Worm (Caenorhabditis elegans) whole organism, L1 larva: ENCODE results near the gene unc-86.

Source experiments
- C16A3.4 ChIP-seq: fragments of 150-350 bp; optimal IDR thresholded peaks from 2 replicates; lab custom pipeline; 2014; ENCODE audit warnings: missing biosample characterization, missing genetic modification characterization
- C34B4.2 ChIP-seq: sonication (generic microtip); optimal IDR thresholded peaks from 2 replicates; lab custom pipeline; 2017; ENCODE audit warnings: mild to moderate bottlenecking, missing genetic modification characterization, missing compliant biosample characterization
- aha-1 ChIP-seq: fragments of 150-350 bp; optimal IDR thresholded peaks from 2 replicates; lab custom pipeline; 2014; ENCODE audit warnings: missing biosample characterization, missing genetic modification characterization
- alr-1 ChIP-seq: fragments of 200-800 bp; sonication (Bioruptor generic); optimal IDR thresholded peaks from 2 replicates; lab custom pipeline; 2018; ENCODE audit warnings: borderline replicate concordance, mild to moderate bottlenecking, missing genetic modification characterization, missing compliant biosample characterization
- aly-2 ChIP-seq: fragments of 150-350 bp; optimal IDR thresholded peaks from 2 replicates; lab custom pipeline; 2014; ENCODE audit warnings: missing biosample characterization, missing genetic modification characterization
- ceh-90 ChIP-seq: sonication (generic microtip); optimal IDR thresholded peaks from 2 replicates; lab custom pipeline; 2016; ENCODE audit warnings: missing genetic modification characterization, missing compliant biosample characterization
- dpl-1 ChIP-seq, 3 experiments: fragments of 150-350 bp in 2 of 3; sonication (generic microtip) in 1 of 3; optimal IDR thresholded peaks; 2 replicates each; lab custom pipeline; 2014 to 2017; ENCODE audit warnings: missing biosample characterization in 3 of 3, missing genetic modification characterization in 3 of 3, missing genetic modification reagents in 3 of 3
- dsc-1 ChIP-seq: sonication (generic microtip); optimal IDR thresholded peaks from 2 replicates; lab custom pipeline; 2016; ENCODE audit warnings: mild to moderate bottlenecking, missing genetic modification characterization, missing compliant biosample characterization
- efl-1 ChIP-seq, 4 experiments: fragments of 150-350 bp; optimal IDR thresholded peaks in 3 of 4; peaks in 1 of 4; 1 replicate in 1 of 4; 2 replicates in 3 of 4; lab custom pipeline; 2014; ENCODE audit warnings: missing biosample characterization in 2 of 4, missing genetic modification characterization in 2 of 4, missing genetic modification reagents in 2 of 4
- elt-2 ChIP-seq: sonication (generic microtip); optimal IDR thresholded peaks from 2 replicates; lab custom pipeline; 2016; ENCODE audit warnings: missing genetic modification characterization, mild to moderate bottlenecking, inconsistent platforms, missing compliant biosample characterization, missing genetic modification reagents
- ets-5 ChIP-seq: fragments of 200-800 bp; sonication (Bioruptor generic); IDR thresholded peaks from 2 replicates; pipeline ENCODE4 v1.3.6; 2022; ENCODE audit warnings: missing genetic modification characterization, missing compliant biosample characterization
- fos-1 ChIP-seq: fragments of 150-350 bp; optimal IDR thresholded peaks from 2 replicates; lab custom pipeline; 2014; ENCODE audit warnings: missing biosample characterization, missing genetic modification characterization
- hlh-4 ChIP-seq: sonication (generic microtip); optimal IDR thresholded peaks from 2 replicates; lab custom pipeline; 2016; ENCODE audit warnings: mild to moderate bottlenecking, missing genetic modification characterization, missing compliant biosample characterization
- jun-1 ChIP-seq: fragments of 150-350 bp; optimal IDR thresholded peaks from 2 replicates; lab custom pipeline; 2014; ENCODE audit warnings: missing biosample characterization, missing genetic modification reagents, missing genetic modification characterization
- lin-13 ChIP-seq: fragments of 150-350 bp; optimal IDR thresholded peaks from 2 replicates; lab custom pipeline; 2014; ENCODE audit warnings: missing biosample characterization, missing genetic modification reagents, missing genetic modification characterization
- lin-15B ChIP-seq: fragments of 150-350 bp; sonication (generic microtip); optimal IDR thresholded peaks from 3 replicates; lab custom pipeline; 2014; ENCODE audit warnings: missing biosample characterization, missing genetic modification characterization
- lir-3 ChIP-seq: sonication (generic microtip); optimal IDR thresholded peaks from 2 replicates; lab custom pipeline; 2016; ENCODE audit warnings: mild to moderate bottlenecking, missing genetic modification characterization, moderate library complexity, missing compliant biosample characterization; ENCODE audit not compliant: poor library complexity
- mab-9 ChIP-seq: fragments of 200-800 bp; sonication (Bioruptor generic); IDR thresholded peaks from 2 replicates; pipeline ENCODE4 v1.3.6; 2022; ENCODE audit warnings: missing genetic modification reagents, missing genetic modification characterization, missing compliant biosample characterization
- mep-1 ChIP-seq: fragments of 150-350 bp; optimal IDR thresholded peaks from 2 replicates; lab custom pipeline; 2014; ENCODE audit warnings: missing biosample characterization, missing genetic modification characterization
- nhr-11 ChIP-seq: fragments of 150-350 bp; optimal IDR thresholded peaks from 2 replicates; lab custom pipeline; 2014; ENCODE audit warnings: missing biosample characterization, missing genetic modification characterization
- nhr-12 ChIP-seq: sonication (generic microtip); optimal IDR thresholded peaks from 2 replicates; lab custom pipeline; 2017; ENCODE audit warnings: missing biosample characterization, missing genetic modification characterization
- nhr-237 ChIP-seq: fragments of 150-350 bp; optimal IDR thresholded peaks from 2 replicates; lab custom pipeline; 2014; ENCODE audit warnings: missing biosample characterization, missing genetic modification characterization
- nhr-71 ChIP-seq: sonication (generic microtip); optimal IDR thresholded peaks from 2 replicates; lab custom pipeline; 2016; ENCODE audit warnings: mild to moderate bottlenecking, missing genetic modification characterization, moderate library complexity, missing compliant biosample characterization
- nhr-84 ChIP-seq: sonication (generic microtip); optimal IDR thresholded peaks from 2 replicates; lab custom pipeline; 2017; ENCODE audit warnings: missing biosample characterization, missing genetic modification characterization
- nhr-85 ChIP-seq: sonication (generic microtip); peaks from one replicate; lab custom pipeline; 2016; ENCODE audit warnings: missing genetic modification characterization, inconsistent platforms, missing compliant biosample characterization
- pag-3 ChIP-seq: sonication (generic microtip); optimal IDR thresholded peaks from 2 replicates; lab custom pipeline; 2017; ENCODE audit warnings: missing genetic modification characterization, mild to moderate bottlenecking, missing compliant biosample characterization, antibody characterized with exemption, borderline replicate concordance; ENCODE audit not compliant: insufficient read depth
- skn-1 ChIP-seq: fragments of 150-350 bp; optimal IDR thresholded peaks from 2 replicates; lab custom pipeline; 2014; ENCODE audit warnings: missing biosample characterization, missing genetic modification characterization
- swsn-7 ChIP-seq: sonication (generic microtip); optimal IDR thresholded peaks from 2 replicates; lab custom pipeline; 2016; ENCODE audit warnings: missing genetic modification characterization, missing compliant biosample characterization
- unc-62 ChIP-seq: fragments of 150-350 bp; optimal IDR thresholded peaks from 2 replicates; lab custom pipeline; 2014; ENCODE audit warnings: missing biosample characterization, missing genetic modification reagents, missing genetic modification characterization
- xbp-1 ChIP-seq: sonication (generic microtip); optimal IDR thresholded peaks from 2 replicates; lab custom pipeline; 2016; ENCODE audit warnings: missing genetic modification characterization, missing compliant biosample characterization
- zag-1 ChIP-seq: fragments of 150-350 bp; optimal IDR thresholded peaks from 2 replicates; lab custom pipeline; 2014; ENCODE audit warnings: missing biosample characterization, missing genetic modification characterization
- ztf-11 ChIP-seq, 2 experiments: sonication (generic microtip); optimal IDR thresholded peaks; 2 replicates each; lab custom pipeline; 2016 to 2017; ENCODE audit warnings: missing genetic modification characterization in 2 of 2, missing biosample characterization in 1 of 2, missing compliant biosample characterization in 1 of 2

unc-86 gene

ce11 chrIII:8201117-8201516 lies 15.0 kb downstream of the unc-86 start, which contains the start of gene unc-36:
Gene unc-36 (minus strand): TSS chrIII:8201217.
- TF ChIP-seq lin-13: no peak
- TF ChIP-seq lir-3: no peak
- TF ChIP-seq, all 84 proteins: peak for 0

- TF ChIP-seq ceh-90: no peak
- TF ChIP-seq C34B4.2 (tag; lab: Kevin White, UChicago): no peak
- no peak for TF ChIP-seq dsc-1 (tag; lab: Kevin White, UChicago)
- no peak for TF ChIP-seq zag-1 (tag; lab: Kevin White, UChicago)
- TF ChIP-seq mep-1 (tag; lab: Kevin White, UChicago): no peak
- TF ChIP-seq swsn-7: no peak
- TF ChIP-seq, all 84 proteins: peak for 0
These were observed 17.1 kb downstream of the unc-86 start for ce11 chrIII:8199060-8199459.

DNA sequence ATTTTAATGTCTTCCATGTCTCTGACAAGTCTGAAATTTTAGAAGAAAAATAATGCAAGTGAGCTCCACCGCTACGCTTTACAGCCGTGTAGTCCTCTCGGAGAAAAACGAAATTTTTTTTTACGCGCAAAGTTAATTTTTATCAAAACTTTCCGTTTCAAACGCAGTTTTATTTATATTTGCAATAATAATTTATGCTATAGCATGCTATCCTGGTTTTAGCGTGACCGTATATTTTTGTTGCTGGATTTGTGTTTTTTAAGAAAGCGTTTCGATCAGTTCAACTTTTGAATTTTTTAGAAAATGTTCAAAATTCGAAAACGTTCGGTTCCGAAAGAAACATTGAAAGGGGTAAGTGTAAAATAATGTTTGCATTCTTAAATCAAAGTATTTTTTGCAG lies 24.4 kb downstream of the unc-86 start, which contains the start of gene C50C3.1:
TSS of gene C50C3.1 (plus strand) at position 301 of the 400 bp plus-strand sequence.
- peak in 1 of 2 experiments; percentile 17 for TF ChIP-seq efl-1 (optimal IDR thresholded peaks at IDR 0.05; lab: Kevin White, UChicago)
- no peak for TF ChIP-seq efl-1 (GFP tag; optimal IDR thresholded peaks at IDR 0.05 in 1 of 2; lab: Kevin White, UChicago)
- no peak for TF ChIP-seq nhr-71 (tag; lab: Kevin White, UChicago)

- TF ChIP-seq pag-3 (tag; lab: Kevin White, UChicago) (no peak), mab-9 (no peak), unc-62 (GFP tag; lab: Kevin White, UChicago) (no peak), C34B4.2 (tag; lab: Kevin White, UChicago) (no peak), ztf-11 (tag; optimal IDR thresholded peaks at IDR 0.05; lab: Kevin White, UChicago) (no peak), nhr-11 (tag; lab: Kevin White, UChicago) (no peak), nhr-85 (tag; lab: Kevin White, UChicago) (no peak), elt-2 (tag; lab: Kevin White, UChicago) (no peak), skn-1 (tag; lab: Kevin White, UChicago) (no peak), C16A3.4 (tag; lab: Kevin White, UChicago) (no peak), dpl-1 (GFP tag; optimal IDR thresholded peaks at IDR 0.05; lab: Kevin White, UChicago) (no peak)
These were observed 25.6 kb downstream of the unc-86 start, which contains the start of gene C50C3.19 for ce11 chrIII:8190505-8190904. Gene C50C3.19 (plus strand): TSS chrIII:8190805.

- no peak for TF ChIP-seq dsc-1 (tag; lab: Kevin White, UChicago)
- TF ChIP-seq nhr-12 (tag; lab: Kevin White, UChicago): no peak
- no peak for TF ChIP-seq lin-15B (tag; lab: Kevin White, UChicago)
These were observed 31.0 kb downstream of the unc-86 start for ce11 chrIII:8185130-8185529.

DNA sequence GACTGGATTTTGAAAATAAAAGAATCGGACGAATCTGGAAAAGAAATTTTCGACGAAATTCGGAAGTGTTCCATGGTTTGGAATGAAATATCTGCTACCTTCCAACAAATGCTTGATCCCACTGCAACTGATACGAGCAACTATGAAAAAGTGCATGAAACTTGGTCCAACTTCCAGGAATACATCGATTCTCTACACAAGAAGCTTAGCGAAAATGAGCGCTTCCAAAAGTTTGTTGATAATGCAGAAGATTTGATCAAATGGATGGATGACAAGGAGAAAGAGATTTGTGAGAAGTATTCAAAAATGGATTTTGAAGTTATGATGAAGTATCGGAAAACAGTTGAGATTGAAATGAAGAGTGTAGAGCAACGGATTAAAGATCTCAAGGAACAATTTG lies 33.6 kb downstream of the unc-86 start:
- no peak for TF ChIP-seq aly-2 (tag; lab: Kevin White, UChicago)
- no peak for TF ChIP-seq ets-5 (GFP tag; lab: Robert Waterston, UW)
- TF ChIP-seq hlh-4: no peak
- no peak for TF ChIP-seq fos-1 (tag; lab: Kevin White, UChicago)
- no peak for TF ChIP-seq alr-1 (tag; lab: Kevin White, UChicago)
- TF ChIP-seq lin-15B (tag; lab: Kevin White, UChicago): no peak
- no peak for TF ChIP-seq aha-1
- no peak for TF ChIP-seq nhr-237
- TF ChIP-seq nhr-84: no peak
- TF ChIP-seq jun-1 (tag; lab: Kevin White, UChicago): no peak
- no peak for TF ChIP-seq xbp-1
- TF ChIP-seq, all 84 proteins: peak for 0
